Fruit fly (Drosophila melanogaster): ENCODE data around the gene orb2.

orb2 gene

DNA sequence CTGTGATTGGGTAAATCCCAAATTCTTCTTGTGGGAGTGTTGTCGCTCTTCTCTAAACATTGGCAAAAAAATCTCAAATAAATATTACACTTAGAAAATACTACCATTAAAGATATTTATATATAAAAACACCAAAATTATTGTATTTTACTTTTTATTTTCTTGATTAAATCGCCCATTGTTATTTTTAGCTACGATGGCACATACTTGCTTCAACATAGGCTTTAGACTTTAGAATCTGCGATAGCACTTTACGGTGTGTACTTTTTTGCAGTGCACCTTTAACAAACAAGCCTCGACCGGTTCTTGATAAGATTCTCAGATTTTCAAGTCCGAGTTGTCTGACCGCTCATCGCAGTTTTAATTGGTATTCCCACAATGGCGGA lies 378 bp upstream of the orb2 start, which contains the start of gene GNBP3 (continued):
- TF ChIP-seq CG3281 (GFP tag; optimal IDR thresholded peaks at IDR 0.05) (peak; percentile 88), CG1233 (GFP tag; optimal IDR thresholded peaks at IDR 0.05) (peak; percentile 83), crp (GFP tag; optimal IDR thresholded peaks at IDR 0.05) (no peak), dan (GFP tag; IDR thresholded peaks at IDR 0.05) (no peak), ara (GFP tag; IDR thresholded peaks at IDR 0.05) (0 out of 2 replicates have a peak, but pooled peaks have one; percentile 26), CG9817 (tag; optimal IDR thresholded peaks at IDR 0.05) (peak; percentile 17), CTCF (GFP tag; optimal IDR thresholded peaks at IDR 0.05) (peak; percentile 6), CG1529 (GFP tag; optimal IDR thresholded peaks at IDR 0.05) (no peak), pzg (GFP tag; optimal IDR thresholded peaks at IDR 0.05) (no peak), Rfx (GFP tag; IDR thresholded peaks at IDR 0.05) (peak; percentile 83), ERR (GFP tag; optimal IDR thresholded peaks at IDR 0.05) (no peak), CG4820 (GFP tag; optimal IDR thresholded peaks at IDR 0.05) (peak; percentile 76), CG43689 (GFP tag; IDR thresholded peaks at IDR 0.05) (no peak), gcm2 (GFP tag; optimal IDR thresholded peaks at IDR 0.05) (no peak), CG13624 (GFP tag; optimal IDR thresholded peaks at IDR 0.05) (peak; percentile 16), gsb-n (tag; optimal IDR thresholded peaks at IDR 0.05) (peak; percentile 35), Nf-YB (GFP tag; optimal IDR thresholded peaks at IDR 0.05) (peak; percentile 51), pfk (GFP tag; optimal IDR thresholded peaks at IDR 0.05) (no peak), H2.0 (GFP tag; IDR thresholded peaks at IDR 0.05) (no peak), CG33557 (GFP tag; optimal IDR thresholded peaks at IDR 0.05) (peak; percentile 27), CG7987 (GFP tag; optimal IDR thresholded peaks at IDR 0.05) (no peak), sc (optimal IDR thresholded peaks at IDR 0.05) (no peak), sc (GFP tag; optimal IDR thresholded peaks at IDR 0.05) (peak; percentile 7), Ets65A (GFP tag) (peak; percentile 38), Eip74EF (GFP tag; optimal IDR thresholded peaks at IDR 0.05) (no peak), BEAF-32 (GFP tag; optimal IDR thresholded peaks at IDR 0.05) (no peak), pan (optimal IDR thresholded peaks at IDR 0.05) (no peak), pan (GFP tag; optimal IDR thresholded peaks at IDR 0.05 in 1 of 2, IDR thresholded peaks at IDR 0.05 in 1 of 2) (peak in 1 of 2 experiments; percentile 60), NC2β (GFP tag; optimal IDR thresholded peaks at IDR 0.05) (no peak), Atf-2 (GFP tag; optimal IDR thresholded peaks at IDR 0.05) (no peak), HmgZ (tag; optimal IDR thresholded peaks at IDR 0.05) (peak; percentile 25), ttk (GFP tag; IDR thresholded peaks at IDR 0.05) (no peak), Camta (GFP tag; optimal IDR thresholded peaks at IDR 0.05) (peak; percentile 51), CG4854 (GFP tag; optimal IDR thresholded peaks at IDR 0.05) (peak; percentile 67), cg (GFP tag; optimal IDR thresholded peaks at IDR 0.05) (no peak), CG12299 (tag; optimal IDR thresholded peaks at IDR 0.05) (no peak), ac (GFP tag; optimal IDR thresholded peaks at IDR 0.05) (peak; percentile 31), fu2 (GFP tag; optimal IDR thresholded peaks at IDR 0.05) (no peak), MESR4 (GFP tag; optimal IDR thresholded peaks at IDR 0.05) (no peak), bcd (GFP tag; optimal IDR thresholded peaks at IDR 0.05) (peak; percentile 67), Rx (GFP tag; IDR thresholded peaks at IDR 0.05) (peak; percentile 42; the same call in 1 of the 2 replicates), B-H1 (GFP tag; IDR thresholded peaks at IDR 0.05) (no peak; the same call in 2 of the 3 replicates), Meics (GFP tag; optimal IDR thresholded peaks at IDR 0.05) (peak; percentile 83), h (optimal IDR thresholded peaks at IDR 0.05) (no peak), CG30020 (tag; optimal IDR thresholded peaks at IDR 0.05) (no peak), sima (GFP tag; optimal IDR thresholded peaks at IDR 0.05) (no peak), CG31365 (tag; optimal IDR thresholded peaks at IDR 0.05) (peak; percentile 19), H15 (GFP tag; IDR thresholded peaks at IDR 0.05) (no peak), CG11504 (tag; optimal IDR thresholded peaks at IDR 0.05) (peak; percentile 80), CG18011 (GFP tag; optimal IDR thresholded peaks at IDR 0.05) (no peak), CG10654 (GFP tag; optimal IDR thresholded peaks at IDR 0.05) (peak; percentile 19), slbo (GFP tag; IDR thresholded peaks at IDR 0.05) (peak; percentile 66), Ssrp (tag; optimal IDR thresholded peaks at IDR 0.05) (peak; percentile 28)

Data from whole organism, embryonic.